Worm (Caenorhabditis elegans): Measurements from ENCODE around the gene R07B7.9.

- TF ChIP-seq unc-62 (GFP tag; optimal IDR thresholded peaks at IDR 0.05) (no peak), elt-1 (tag; optimal IDR thresholded peaks at IDR 0.05) (no peak), nhr-11 (tag; optimal IDR thresholded peaks at IDR 0.05) (no peak), elt-3 (tag; optimal IDR thresholded peaks at IDR 0.05) (no peak), aly-2 (tag; optimal IDR thresholded peaks at IDR 0.05) (no peak), nhr-43 (tag; optimal IDR thresholded peaks at IDR 0.05; ENCODE audit: poor library complexity, severe bottlenecking) (no peak), nhr-12 (tag; optimal IDR thresholded peaks at IDR 0.05) (no peak), nfya-1 (tag; optimal IDR thresholded peaks at IDR 0.05; ENCODE audit: insufficient read depth) (no peak), ztf-11 (tag; optimal IDR thresholded peaks at IDR 0.05) (no peak), ama-1 (optimal IDR thresholded peaks at IDR 0.05) (no peak), nhr-23 (tag; optimal IDR thresholded peaks at IDR 0.05) (peak; percentile 49), tbx-2 (tag; optimal IDR thresholded peaks at IDR 0.05) (no peak)
Measured at ce11 chrV:12111452-12111851, 31.3 kb upstream of the R07B7.9 start, which contains the start of gene lhpp-1.
